Fruit fly (Drosophila melanogaster) whole organism, embryonic: Measurements from ENCODE around the gene CG34409.

Experiments
- CG10543 ChIP-seq: fragments of 200-800 bp; sonication (Bioruptor generic); optimal IDR thresholded peaks from 3 replicates; lab custom pipeline; 2017; ENCODE audit warnings: missing biosample characterization, mild to moderate bottlenecking, missing genetic modification characterization, moderate library complexity
- CG10565 ChIP-seq: fragments of 200-800 bp; sonication (Bioruptor generic); optimal IDR thresholded peaks from 3 replicates; lab custom pipeline; 2016; ENCODE audit warnings: missing biosample characterization, mild to moderate bottlenecking, missing genetic modification characterization
- CG11504 ChIP-seq: fragments of 200-800 bp; sonication (Bioruptor generic); optimal IDR thresholded peaks from 3 replicates; lab custom pipeline; 2019; ENCODE audit warnings: missing biosample characterization, mild to moderate bottlenecking, missing genetic modification characterization, moderate library complexity
- CG11560 ChIP-seq: fragments of 200-800 bp; sonication (Bioruptor generic); IDR thresholded peaks from 3 replicates; pipeline ENCODE4 v1.3.6; 2022; ENCODE audit warnings: missing biosample characterization, missing genetic modification characterization
- CG13296 ChIP-seq: fragments of 200-800 bp; sonication (Bioruptor generic); optimal IDR thresholded peaks from 3 replicates; lab custom pipeline; 2018; ENCODE audit warnings: missing biosample characterization, mild to moderate bottlenecking, missing genetic modification characterization
- CG13775 ChIP-seq: fragments of 200-800 bp; sonication (Bioruptor generic); optimal IDR thresholded peaks from 3 replicates; lab custom pipeline; 2017; ENCODE audit warnings: missing biosample characterization, mild to moderate bottlenecking, missing genetic modification characterization
- CG14860 ChIP-seq: fragments of 200-800 bp; sonication (Bioruptor generic); IDR thresholded peaks from 3 replicates; pipeline ENCODE4 v1.3.6; 2022; ENCODE audit warnings: missing biosample characterization, missing genetic modification characterization; ENCODE audit not compliant: partially characterized antibody
- CG17568 ChIP-seq: fragments of 200-800 bp; sonication (Bioruptor generic); optimal IDR thresholded peaks from 2 replicates; lab custom pipeline; 2018; ENCODE audit warnings: missing biosample characterization, mild to moderate bottlenecking, missing genetic modification characterization, moderate library complexity
- CG34224 ChIP-seq: fragments of 200-800 bp; sonication (Bioruptor generic); IDR thresholded peaks from 3 replicates; pipeline ENCODE4 v1.3.6; 2022; ENCODE audit warnings: missing biosample characterization, missing genetic modification characterization; ENCODE audit not compliant: partially characterized antibody
- CG3847 ChIP-seq: fragments of 200-800 bp; sonication (Bioruptor generic); IDR thresholded peaks from 2 replicates; pipeline ENCODE4 v1.3.6; 2022; ENCODE audit warnings: missing biosample characterization, missing genetic modification characterization
- CG4617 ChIP-seq: fragments of 200-800 bp; sonication (Bioruptor generic); optimal IDR thresholded peaks from 3 replicates; lab custom pipeline; 2016; ENCODE audit warnings: missing biosample characterization, missing genetic modification characterization, borderline replicate concordance
- CG7372 ChIP-seq: fragments of 200-800 bp; sonication (Bioruptor generic); IDR thresholded peaks from 2 replicates; pipeline ENCODE4 v1.3.6; 2022; ENCODE audit warnings: missing biosample characterization, missing genetic modification characterization
- CG7786 ChIP-seq: fragments of 200-800 bp; sonication (Bioruptor generic); optimal IDR thresholded peaks from 2 replicates; lab custom pipeline; 2016; ENCODE audit warnings: missing biosample characterization, missing genetic modification characterization
- CG9437 ChIP-seq: fragments of 200-800 bp; sonication (Bioruptor generic); optimal IDR thresholded peaks from 2 replicates; lab custom pipeline; 2018; ENCODE audit warnings: missing biosample characterization, mild to moderate bottlenecking, missing genetic modification characterization
- Dip2 ChIP-seq: fragments of 200-800 bp; sonication (Bioruptor generic); IDR thresholded peaks from 2 replicates; pipeline ENCODE4 v1.3.6; 2022; ENCODE audit warnings: missing biosample characterization, missing genetic modification characterization
- Gsc ChIP-seq: fragments of 200-800 bp; sonication (Bioruptor generic); IDR thresholded peaks from 2 replicates; pipeline ENCODE4 v1.3.6; 2022; ENCODE audit warnings: missing biosample characterization, missing genetic modification characterization
- Gug ChIP-seq: fragments of 200-800 bp; sonication (Bioruptor generic); IDR thresholded peaks from 4 replicates; pipeline ENCODE4 v1.3.6; 2022; ENCODE audit warnings: missing biosample characterization, missing genetic modification characterization
- HmgD ChIP-seq: fragments of 200-800 bp; sonication (Bioruptor generic); optimal IDR thresholded peaks from 3 replicates; lab custom pipeline; 2016; ENCODE audit warnings: missing biosample characterization, missing genetic modification characterization
- Hmr ChIP-seq: fragments of 200-800 bp; sonication (Bioruptor generic); optimal IDR thresholded peaks from 3 replicates; lab custom pipeline; 2017; ENCODE audit warnings: mild to moderate bottlenecking, missing biosample characterization, missing genetic modification reagents, missing genetic modification characterization
- Med ChIP-seq: fragments of 200-800 bp; sonication (Bioruptor generic); peaks from one replicate; lab custom pipeline; 2016; ENCODE audit warnings: missing biosample characterization, missing genetic modification characterization, mild to moderate bottlenecking, inconsistent platforms, moderate library complexity
- Mes4 ChIP-seq: fragments of 200-800 bp; sonication (Bioruptor generic); optimal IDR thresholded peaks from 2 replicates; lab custom pipeline; 2016; ENCODE audit warnings: missing biosample characterization, missing genetic modification characterization
- NC2α ChIP-seq: fragments of 200-800 bp; sonication (Bioruptor generic); optimal IDR thresholded peaks from 2 replicates; lab custom pipeline; 2016; ENCODE audit warnings: missing biosample characterization, missing genetic modification characterization
- NFAT ChIP-seq: fragments of 200-800 bp; sonication (Bioruptor generic); IDR thresholded peaks from 2 replicates; pipeline ENCODE4 v1.3.6; 2022; ENCODE audit warnings: missing biosample characterization, missing genetic modification characterization
- Nf-YA ChIP-seq: fragments of 200-800 bp; sonication (Bioruptor generic); IDR thresholded peaks from 2 replicates; pipeline ENCODE4 v1.3.6; 2022; ENCODE audit warnings: missing biosample characterization, missing genetic modification characterization
- Ravus ChIP-seq: fragments of 200-800 bp; sonication (Bioruptor generic); IDR thresholded peaks from 2 replicates; pipeline ENCODE4 v1.3.6; 2022; ENCODE audit warnings: missing biosample characterization, missing genetic modification characterization
- Sin3A ChIP-seq: fragments of >200 bp; optimal IDR thresholded peaks from 2 replicates; lab custom pipeline; 2018
- az2 ChIP-seq: fragments of 200-800 bp; sonication (Bioruptor generic); optimal IDR thresholded peaks from 3 replicates; lab custom pipeline; 2016; ENCODE audit warnings: missing biosample characterization, missing genetic modification characterization
- bbx ChIP-seq: fragments of 200-800 bp; sonication (Bioruptor generic); IDR thresholded peaks from 2 replicates; pipeline ENCODE4 v1.3.6; 2022; ENCODE audit warnings: missing biosample characterization, missing genetic modification characterization; ENCODE audit not compliant: partially characterized antibody
- chn ChIP-seq: fragments of 200-800 bp; sonication (Bioruptor generic); optimal IDR thresholded peaks from 2 replicates; lab custom pipeline; 2016; ENCODE audit warnings: missing biosample characterization, missing genetic modification characterization
- da ChIP-seq: fragments of 200-800 bp; sonication (Bioruptor generic); optimal IDR thresholded peaks from 2 replicates; lab custom pipeline; 2016; ENCODE audit warnings: missing biosample characterization, missing genetic modification characterization
- danr ChIP-seq: fragments of 200-800 bp; sonication (Bioruptor generic); IDR thresholded peaks from 2 replicates; pipeline ENCODE4 v1.3.6; 2022; ENCODE audit warnings: missing biosample characterization, missing genetic modification characterization
- dmrt99B ChIP-seq: fragments of 200-800 bp; sonication (Bioruptor generic); optimal IDR thresholded peaks from 2 replicates; lab custom pipeline; 2018; ENCODE audit warnings: missing biosample characterization, mild to moderate bottlenecking, missing genetic modification characterization, moderate library complexity
- fd102C ChIP-seq: fragments of 200-800 bp; sonication (Bioruptor generic); optimal IDR thresholded peaks from 2 replicates; lab custom pipeline; 2018; ENCODE audit warnings: missing biosample characterization, mild to moderate bottlenecking, missing genetic modification characterization, moderate library complexity
- fd96Cb ChIP-seq: fragments of 200-800 bp; sonication (Bioruptor generic); optimal IDR thresholded peaks from 2 replicates; lab custom pipeline; 2018; ENCODE audit warnings: missing biosample characterization, mild to moderate bottlenecking, missing genetic modification characterization, moderate library complexity
- gsb ChIP-seq: fragments of 200-800 bp; sonication (Bioruptor generic); IDR thresholded peaks from 2 replicates; pipeline ENCODE4 v1.3.6; 2022; ENCODE audit warnings: missing biosample characterization, missing genetic modification characterization
- ind ChIP-seq: fragments of 200-800 bp; sonication (Bioruptor generic); optimal IDR thresholded peaks from 3 replicates; lab custom pipeline; 2016; ENCODE audit warnings: missing biosample characterization, missing genetic modification characterization
- inv ChIP-seq: fragments of 200-800 bp; sonication (Bioruptor generic); IDR thresholded peaks from 2 replicates; pipeline ENCODE4 v1.3.6; 2022; ENCODE audit warnings: missing biosample characterization, missing genetic modification characterization; ENCODE audit not compliant: partially characterized antibody
- jigr1 ChIP-seq: fragments of 200-800 bp; sonication (Bioruptor generic); IDR thresholded peaks from 3 replicates; pipeline ENCODE4 v1.3.6; 2022; ENCODE audit warnings: missing biosample characterization, missing genetic modification characterization
- jumu ChIP-seq: fragments of 200-800 bp; sonication (Bioruptor generic); optimal IDR thresholded peaks from 3 replicates; lab custom pipeline; 2016; ENCODE audit warnings: missing biosample characterization, missing genetic modification characterization
- kay ChIP-seq: fragments of 200-800 bp; sonication (Bioruptor generic); optimal IDR thresholded peaks from 2 replicates; lab custom pipeline; 2016; ENCODE audit warnings: missing biosample characterization, missing genetic modification characterization
- lbe ChIP-seq: fragments of 200-800 bp; sonication (Bioruptor generic); optimal IDR thresholded peaks from 2 replicates; lab custom pipeline; 2016; ENCODE audit warnings: missing biosample characterization, mild to moderate bottlenecking, missing genetic modification characterization
- nerfin-2 ChIP-seq: fragments of 200-800 bp; sonication (Bioruptor generic); IDR thresholded peaks from 2 replicates; pipeline ENCODE4 v1.3.6; 2022; ENCODE audit warnings: missing biosample characterization, missing genetic modification characterization; ENCODE audit not compliant: partially characterized antibody
- org-1 ChIP-seq: fragments of 200-800 bp; sonication (Bioruptor generic); optimal IDR thresholded peaks from 2 replicates; lab custom pipeline; 2017; ENCODE audit warnings: missing biosample characterization, missing genetic modification characterization
- pros ChIP-seq: fragments of 200-800 bp; sonication (Bioruptor generic); optimal IDR thresholded peaks from 3 replicates; lab custom pipeline; 2019; ENCODE audit warnings: missing biosample characterization, mild to moderate bottlenecking, missing genetic modification characterization, moderate library complexity
- ranshi ChIP-seq: fragments of 200-800 bp; sonication (Bioruptor generic); IDR thresholded peaks from 2 replicates; pipeline ENCODE4 v1.3.6; 2022; ENCODE audit warnings: missing biosample characterization, missing genetic modification characterization
- run ChIP-seq: fragments of 200-800 bp; sonication (Bioruptor generic); optimal IDR thresholded peaks from 3 replicates; lab custom pipeline; 2018; ENCODE audit warnings: missing biosample characterization, mild to moderate bottlenecking, missing genetic modification characterization
- shn ChIP-seq: fragments of 200-800 bp; sonication (Bioruptor generic); optimal IDR thresholded peaks from 3 replicates; lab custom pipeline; 2016; ENCODE audit warnings: missing biosample characterization, missing genetic modification characterization
- sr ChIP-seq: fragments of 200-800 bp; sonication (Bioruptor generic); IDR thresholded peaks from 3 replicates; pipeline ENCODE4 v1.3.6; 2022; ENCODE audit warnings: missing biosample characterization, missing genetic modification characterization
- vvl ChIP-seq: fragments of 200-800 bp; sonication (Bioruptor generic); IDR thresholded peaks from 2 replicates; pipeline ENCODE4 v1.3.6; 2022; ENCODE audit warnings: missing biosample characterization, missing genetic modification characterization
- z ChIP-seq: fragments of 200-800 bp; sonication (Bioruptor generic); IDR thresholded peaks from 3 replicates; pipeline ENCODE4 v1.3.6; 2022; ENCODE audit warnings: missing biosample characterization, missing genetic modification characterization

Gene CG34409

dm6 chr3R:9774147-9774546, 28.0 kb upstream of the CG34409 start, which contains the start of gene Whamy (continued):
- TF ChIP-seq shn (GFP tag; lab: Kevin White, UChicago) = no peak
- no peak for TF ChIP-seq CG10565
- peak; percentile 20 for TF ChIP-seq Hmr (GFP tag; lab: Kevin White, UChicago)
- TF ChIP-seq Med (GFP tag; lab: Kevin White, UChicago) = peak; percentile 70
- TF ChIP-seq CG10543 (GFP tag; lab: Kevin White, UChicago) = peak; percentile 73
- no peak for TF ChIP-seq NFAT (GFP tag; lab: Robert Waterston, UW)
- peak; percentile 44 for TF ChIP-seq kay
- TF ChIP-seq CG13296 (GFP tag; lab: Kevin White, UChicago) = peak; percentile 5

dm6 chr3R:9771519-9771972, 25.4 kb upstream of the CG34409 start, which contains the start of gene CG9471:
TSS of gene CG9471 (minus strand) at chr3R:9771542.
- TF ChIP-seq inv (no peak), CG17568 (GFP tag; lab: Kevin White, UChicago) (no peak), nerfin-2 (GFP tag; lab: Robert Waterston, UW) (no peak), HmgD (GFP tag; lab: Kevin White, UChicago) (peak; percentile 47), lbe (GFP tag; lab: Kevin White, UChicago) (peak; percentile 96), jigr1 (GFP tag; lab: Robert Waterston, UW) (peak; percentile 80; the same call in 2 of the 3 replicates), sr (peak; percentile 48; the same call in 1 of the 3 replicates), da (GFP tag; lab: Kevin White, UChicago) (peak; percentile 61), Mes4 (GFP tag; lab: Kevin White, UChicago) (peak; percentile 83), CG13775 (peak; percentile 91), pros (GFP tag; lab: Kevin White, UChicago) (no peak), vvl (GFP tag; lab: Robert Waterston, UW) (peak; percentile 97), CG9437 (GFP tag; lab: Kevin White, UChicago) (peak; percentile 82), az2 (GFP tag; lab: Kevin White, UChicago) (peak; percentile 93), jumu (GFP tag; lab: Kevin White, UChicago) (peak; percentile 86), ranshi (GFP tag; lab: Robert Waterston, UW) (peak; percentile 94), CG7786 (GFP tag; lab: Kevin White, UChicago) (peak; percentile 93), danr (peak; percentile 74), ind (GFP tag; lab: Kevin White, UChicago) (peak; percentile 93), Nf-YA (peak; percentile 88), dmrt99B (tag; lab: Kevin White, UChicago) (peak; percentile 91), org-1 (GFP tag; lab: Kevin White, UChicago) (peak; percentile 82), Sin3A (lab: Kevin White, UChicago) (no peak), gsb (GFP tag; lab: Robert Waterston, UW) (peak; percentile 80), CG14860 (no peak), fd102C (GFP tag; lab: Kevin White, UChicago) (peak; percentile 57), bbx (GFP tag; lab: Robert Waterston, UW) (no peak), CG7372 (GFP tag; lab: Robert Waterston, UW) (peak; percentile 92), CG4617 (peak; percentile 81), Ravus (GFP tag; lab: Robert Waterston, UW) (peak; percentile 76), fd96Cb (tag; lab: Kevin White, UChicago) (peak; percentile 92), Gug (GFP tag; lab: Robert Waterston, UW) (peak; percentile 89), NC2α (GFP tag; lab: Kevin White, UChicago) (peak; percentile 76), Gsc (peak; percentile 70), Dip2 (peak; percentile 25; the same call in 1 of the 2 replicates), CG11504 (tag; lab: Kevin White, UChicago) (peak; percentile 92), z (GFP tag; lab: Robert Waterston, UW) (peak; percentile 32; the same call in 2 of the 3 replicates), chn (peak; percentile 90), run (tag; lab: Kevin White, UChicago) (peak; percentile 75), CG11560 (tag; lab: Robert Waterston, UW) (peak; percentile 66; the same call in 2 of the 3 replicates), CG34224 (no peak), CG3847 (GFP tag; lab: Robert Waterston, UW) (peak; percentile 89)
